Fruit fly (Drosophila melanogaster) S2 (cell line): ENCODE results near the gene CG43779.

Experiments
- CG8478 ChIP-seq: fragments of >200 bp; optimal IDR thresholded peaks from 2 replicates; lab custom pipeline; 2018
- CTCF ChIP-seq, 2 experiments: fragments of >200 bp; optimal IDR thresholded peaks; 2 replicates each; lab custom pipeline; 2018

- no peak for TF ChIP-seq CG8478 (lab: Kevin White, UChicago)
- no peak for TF ChIP-seq CTCF (optimal IDR thresholded peaks at IDR 0.05; lab: Kevin White, UChicago)
Observed at dm6 chr2L:13331868-13332544, 25.5 kb upstream of the CG43779 start.
